Fruit fly (Drosophila melanogaster): ENCODE results near the gene Pex23.

Pex23 gene

dm6 chr3L:20302081-20302630 lies at the start of gene Pex23 (continued):
- no peak for TF ChIP-seq abd-A (tag; optimal IDR thresholded peaks at IDR 0.05)
- peak; percentile 50 for TF ChIP-seq CG3838 (GFP tag; optimal IDR thresholded peaks at IDR 0.05)
- TF ChIP-seq CG30431 (GFP tag; optimal IDR thresholded peaks at IDR 0.05) = peak; percentile 42
- TF ChIP-seq Poxn (GFP tag; IDR thresholded peaks at IDR 0.05) = no peak
- no peak for TF ChIP-seq sim (GFP tag; IDR thresholded peaks at IDR 0.05)
- TF ChIP-seq HmgZ (tag; optimal IDR thresholded peaks at IDR 0.05) = peak; percentile 86
- no peak for TF ChIP-seq prd (optimal IDR thresholded peaks at IDR 0.05)
- TF ChIP-seq prd (GFP tag; IDR thresholded peaks at IDR 0.05) = peak; percentile 90
- peak; percentile 54 for TF ChIP-seq trh (GFP tag; optimal IDR thresholded peaks at IDR 0.05)
- TF ChIP-seq CG31365 (tag; optimal IDR thresholded peaks at IDR 0.05) = no peak
- TF ChIP-seq CG11456 (GFP tag; IDR thresholded peaks at IDR 0.05) = peak; percentile 80
- peak; percentile 37 for TF ChIP-seq CG7271 (tag; optimal IDR thresholded peaks at IDR 0.05)
- peak; percentile 56; the same call in 1 of the 2 replicates for TF ChIP-seq danr (GFP tag; IDR thresholded peaks at IDR 0.05)
- no peak for TF ChIP-seq lov (optimal IDR thresholded peaks at IDR 0.05)
- peak; percentile 80; the same call in 1 of the 3 replicates for TF ChIP-seq lov (GFP tag; IDR thresholded peaks at IDR 0.05)
- peak; percentile 93 for TF ChIP-seq CG4617 (GFP tag; optimal IDR thresholded peaks at IDR 0.05; ENCODE audit: borderline replicate concordance)
- peak; percentile 99 for TF ChIP-seq inv (GFP tag; IDR thresholded peaks at IDR 0.05; ENCODE audit: partially characterized antibody)
- no peak for TF ChIP-seq wek (GFP tag; optimal IDR thresholded peaks at IDR 0.05)
- peak; percentile 71 for TF ChIP-seq PHDP (tag; optimal IDR thresholded peaks at IDR 0.05)
- TF ChIP-seq ken (GFP tag; IDR thresholded peaks at IDR 0.05) = peak; percentile 79
- TF ChIP-seq CG7556 (GFP tag; optimal IDR thresholded peaks at IDR 0.05) = peak; percentile 69
- TF ChIP-seq Hr78 (GFP tag; optimal IDR thresholded peaks at IDR 0.05) = no peak
- peak; percentile 87 for TF ChIP-seq CG17829 (tag; optimal IDR thresholded peaks at IDR 0.05)
- no peak for TF ChIP-seq yki (optimal IDR thresholded peaks at IDR 0.05)
- TF ChIP-seq B-H1 (GFP tag; IDR thresholded peaks at IDR 0.05) = peak; percentile 72
- peak; percentile 65 for TF ChIP-seq vfl (GFP tag; optimal IDR thresholded peaks at IDR 0.05)
- TF ChIP-seq Dip2 (GFP tag; IDR thresholded peaks at IDR 0.05) = 0 out of 2 replicates have a peak, but pooled peaks have one; percentile 19
- peak; percentile 20 for TF ChIP-seq CG8281 (tag; optimal IDR thresholded peaks at IDR 0.05)
- TF ChIP-seq toy (GFP tag; IDR thresholded peaks at IDR 0.05) = no peak
- no peak for TF ChIP-seq gce (GFP tag; IDR thresholded peaks at IDR 0.05)
- TF ChIP-seq bbx (GFP tag; IDR thresholded peaks at IDR 0.05; ENCODE audit: partially characterized antibody) = peak; percentile 96
- TF ChIP-seq exex (tag; optimal IDR thresholded peaks at IDR 0.05) = no peak
- TF ChIP-seq E2f1 (GFP tag; IDR thresholded peaks at IDR 0.05) = peak; percentile 82
- peak; percentile 87 for TF ChIP-seq CG32532 (GFP tag; IDR thresholded peaks at IDR 0.05)
- TF ChIP-seq NK7.1 (GFP tag; optimal IDR thresholded peaks at IDR 0.05) = peak; percentile 17
- peak; percentile 77 for TF ChIP-seq pho (GFP tag; optimal IDR thresholded peaks at IDR 0.05)
- peak; percentile 87 for TF ChIP-seq Ptx1 (GFP tag; IDR thresholded peaks at IDR 0.05)
- peak; percentile 82 for TF ChIP-seq CG17361 (GFP tag; IDR thresholded peaks at IDR 0.05)
- TF ChIP-seq slou (GFP tag; optimal IDR thresholded peaks at IDR 0.05) = peak; percentile 73
- peak; percentile 98 for TF ChIP-seq CG34224 (GFP tag; IDR thresholded peaks at IDR 0.05; ENCODE audit: partially characterized antibody)
- TF ChIP-seq sd (tag; optimal IDR thresholded peaks at IDR 0.05) = no peak
- TF ChIP-seq pfk (GFP tag; optimal IDR thresholded peaks at IDR 0.05) = no peak
- TF ChIP-seq Nf-YB (GFP tag; optimal IDR thresholded peaks at IDR 0.05) = peak; percentile 36
- peak; percentile 58 for TF ChIP-seq CG1603 (tag; optimal IDR thresholded peaks at IDR 0.05)
- TF ChIP-seq seq (GFP tag; IDR thresholded peaks at IDR 0.05) = peak; percentile 71
- TF ChIP-seq CG7372 (GFP tag; IDR thresholded peaks at IDR 0.05) = peak; percentile 78
- TF ChIP-seq tgo (GFP tag; IDR thresholded peaks at IDR 0.05) = peak; percentile 81
- TF ChIP-seq Mad (GFP tag; optimal IDR thresholded peaks at IDR 0.05) = peak; percentile 68
- TF ChIP-seq org-1 (GFP tag; optimal IDR thresholded peaks at IDR 0.05) = no peak
- TF ChIP-seq CG12769 (tag; optimal IDR thresholded peaks at IDR 0.05) = no peak
- TF ChIP-seq CG33213 (GFP tag; optimal IDR thresholded peaks at IDR 0.05) = peak; percentile 76
